Fruit fly (Drosophila melanogaster): ENCODE measurements around the gene Jhbp14.

- TF ChIP-seq tai (GFP tag; optimal IDR thresholded peaks at IDR 0.05) (no peak), fru (GFP tag; optimal IDR thresholded peaks at IDR 0.05) (no peak), br (GFP tag; optimal IDR thresholded peaks at IDR 0.05) (no peak), Dfd (GFP tag; optimal IDR thresholded peaks at IDR 0.05) (no peak), Mio (GFP tag; optimal IDR thresholded peaks at IDR 0.05) (no peak), CrebA (GFP tag; optimal IDR thresholded peaks at IDR 0.05; ENCODE audit: borderline replicate concordance) (no peak), OdsH (GFP tag; optimal IDR thresholded peaks at IDR 0.05) (no peak), Vsx2 (GFP tag; optimal IDR thresholded peaks at IDR 0.05; ENCODE audit: partially characterized antibody) (no peak), Abd-B (GFP tag; optimal IDR thresholded peaks at IDR 0.05) (no peak), h (GFP tag; optimal IDR thresholded peaks at IDR 0.05) (peak; percentile 47), foxo (GFP tag; optimal IDR thresholded peaks at IDR 0.05) (no peak), dmrt93B (GFP tag; optimal IDR thresholded peaks at IDR 0.05) (no peak), lola (GFP tag; optimal IDR thresholded peaks at IDR 0.05) (no peak), jim (GFP tag; optimal IDR thresholded peaks at IDR 0.05) (no peak)
Measured at dm6 chr2L:13203437-13204137, 32.7 kb upstream of the Jhbp14 start, which contains the start of gene Pect.
